Fruit fly (Drosophila melanogaster) whole organism, embryonic: Measurements from ENCODE around the gene CG17145.
A peak's percentile ranks its signal among the peaks of the same experiment; 100 is the strongest.

Experiments
- ATbp ChIP-seq: fragments of 200-800 bp; sonication (Bioruptor generic); optimal IDR thresholded peaks from 2 replicates; lab custom pipeline; 2017; ENCODE audit warnings: missing biosample characterization, mild to moderate bottlenecking, missing genetic modification characterization, missing genetic modification reagents
- Adf1 ChIP-seq: fragments of 200-800 bp; sonication (Bioruptor generic); IDR thresholded peaks from 2 replicates; pipeline ENCODE4 v1.3.6; 2022; ENCODE audit warnings: missing biosample characterization, missing genetic modification characterization
- Aef1 ChIP-seq: fragments of 200-800 bp; sonication (Bioruptor generic); IDR thresholded peaks from 3 replicates; pipeline ENCODE4 v1.3.6; 2022; ENCODE audit warnings: missing biosample characterization, missing genetic modification characterization
- Bdp1 ChIP-seq: fragments of 200-800 bp; sonication (Bioruptor generic); optimal IDR thresholded peaks from 3 replicates; lab custom pipeline; 2016; ENCODE audit warnings: missing biosample characterization, missing genetic modification characterization
- Blimp-1 ChIP-seq: fragments of 200-800 bp; sonication (Bioruptor generic); optimal IDR thresholded peaks from 3 replicates; lab custom pipeline; 2018; ENCODE audit warnings: missing biosample characterization, missing genetic modification characterization, mild to moderate bottlenecking, moderate library complexity, missing genetic modification reagents
- CG10147 ChIP-seq: fragments of 200-800 bp; sonication (Bioruptor generic); optimal IDR thresholded peaks from 2 replicates; lab custom pipeline; 2019; ENCODE audit warnings: missing biosample characterization, mild to moderate bottlenecking, missing genetic modification characterization, moderate library complexity
- CG10979 ChIP-seq: fragments of 200-800 bp; sonication (Bioruptor generic); optimal IDR thresholded peaks from 2 replicates; lab custom pipeline; 2018; ENCODE audit warnings: missing biosample characterization, mild to moderate bottlenecking, missing genetic modification characterization, moderate library complexity
- CG11723 ChIP-seq: fragments of 200-800 bp; sonication (Bioruptor generic); optimal IDR thresholded peaks from 2 replicates; lab custom pipeline; 2017; ENCODE audit warnings: missing biosample characterization, mild to moderate bottlenecking, missing genetic modification characterization
- CG12769 ChIP-seq: fragments of 200-800 bp; sonication (Bioruptor generic); optimal IDR thresholded peaks from 2 replicates; lab custom pipeline; 2019; ENCODE audit warnings: missing biosample characterization, mild to moderate bottlenecking, missing genetic modification characterization, moderate library complexity
- CG13775 ChIP-seq: fragments of 200-800 bp; sonication (Bioruptor generic); optimal IDR thresholded peaks from 3 replicates; lab custom pipeline; 2017; ENCODE audit warnings: missing biosample characterization, mild to moderate bottlenecking, missing genetic modification characterization
- CG15601 ChIP-seq: fragments of 200-800 bp; sonication (Bioruptor generic); optimal IDR thresholded peaks from 3 replicates; lab custom pipeline; 2019; ENCODE audit warnings: missing biosample characterization, mild to moderate bottlenecking, missing genetic modification characterization, moderate library complexity
- CG33213 ChIP-seq: fragments of 200-800 bp; sonication (Bioruptor generic); optimal IDR thresholded peaks from 3 replicates; lab custom pipeline; 2016; ENCODE audit warnings: missing biosample characterization, missing genetic modification characterization
- CG33557 ChIP-seq: fragments of 200-800 bp; sonication (Bioruptor generic); optimal IDR thresholded peaks from 2 replicates; lab custom pipeline; 2019; ENCODE audit warnings: missing biosample characterization, mild to moderate bottlenecking, missing genetic modification characterization, moderate library complexity
- CG3407 ChIP-seq: fragments of 200-800 bp; sonication (Bioruptor generic); optimal IDR thresholded peaks from 2 replicates; lab custom pipeline; 2018; ENCODE audit warnings: missing biosample characterization, mild to moderate bottlenecking, missing genetic modification characterization
- CG4820 ChIP-seq: fragments of 200-800 bp; sonication (Bioruptor generic); optimal IDR thresholded peaks from 3 replicates; lab custom pipeline; 2016; ENCODE audit warnings: missing biosample characterization, missing genetic modification characterization
- CG4854 ChIP-seq: fragments of 200-800 bp; sonication (Bioruptor generic); optimal IDR thresholded peaks from 2 replicates; lab custom pipeline; 2016; ENCODE audit warnings: missing biosample characterization, missing genetic modification characterization, inconsistent platforms
- CG5245 ChIP-seq: fragments of 200-800 bp; sonication (Bioruptor generic); optimal IDR thresholded peaks from 3 replicates; lab custom pipeline; 2016; ENCODE audit warnings: missing biosample characterization, missing genetic modification characterization
- CG6689 ChIP-seq: fragments of 200-800 bp; sonication (Bioruptor generic); IDR thresholded peaks from 2 replicates; pipeline ENCODE4 v1.3.6; 2022; ENCODE audit warnings: missing biosample characterization, missing genetic modification characterization
- CG9817 ChIP-seq: fragments of 200-800 bp; sonication (Bioruptor generic); optimal IDR thresholded peaks from 2 replicates; lab custom pipeline; 2018; ENCODE audit warnings: missing biosample characterization, mild to moderate bottlenecking, missing genetic modification characterization, moderate library complexity
- CG9876 ChIP-seq: fragments of 200-800 bp; sonication (Bioruptor generic); optimal IDR thresholded peaks from 2 replicates; lab custom pipeline; 2016; ENCODE audit warnings: missing biosample characterization, missing genetic modification characterization
- CkIIα-i1 ChIP-seq: fragments of 200-800 bp; sonication (Bioruptor generic); IDR thresholded peaks from 2 replicates; pipeline ENCODE4 v1.3.6; 2022; ENCODE audit warnings: missing biosample characterization, missing genetic modification characterization
- H2.0 ChIP-seq: fragments of 200-800 bp; sonication (Bioruptor generic); IDR thresholded peaks from 2 replicates; pipeline ENCODE4 v1.3.6; 2022; ENCODE audit warnings: missing biosample characterization, missing genetic modification characterization
- HLH3B ChIP-seq: fragments of 200-800 bp; sonication (Bioruptor generic); IDR thresholded peaks from 2 replicates; pipeline ENCODE4 v1.3.6; 2022; ENCODE audit warnings: missing biosample characterization, missing genetic modification characterization
- Hmx ChIP-seq: fragments of 200-800 bp; sonication (Bioruptor generic); optimal IDR thresholded peaks from 2 replicates; lab custom pipeline; 2016; ENCODE audit warnings: missing biosample characterization, missing genetic modification characterization
- Kr ChIP-seq: fragments of 200-800 bp; sonication (Bioruptor generic); optimal IDR thresholded peaks from 2 replicates; lab custom pipeline; 2017; ENCODE audit warnings: missing biosample characterization, mild to moderate bottlenecking, missing genetic modification characterization
- Mrtf ChIP-seq: fragments of 200-800 bp; sonication (Bioruptor generic); IDR thresholded peaks from 3 replicates; pipeline ENCODE4 v1.3.6; 2022; ENCODE audit warnings: missing biosample characterization, missing genetic modification characterization
- Pdp1 ChIP-seq, 2 experiments: fragments of 200-800 bp; sonication (Bioruptor generic); optimal IDR thresholded peaks; 3 replicates each; lab custom pipeline; 2016; ENCODE audit warnings: missing biosample characterization in 2 of 2, missing genetic modification characterization in 2 of 2, mild to moderate bottlenecking in 1 of 2, moderate library complexity in 1 of 2
- Ravus ChIP-seq: fragments of 200-800 bp; sonication (Bioruptor generic); IDR thresholded peaks from 2 replicates; pipeline ENCODE4 v1.3.6; 2022; ENCODE audit warnings: missing biosample characterization, missing genetic modification characterization
- Sry-δ ChIP-seq: fragments of 200-800 bp; sonication (Bioruptor generic); optimal IDR thresholded peaks from 2 replicates; lab custom pipeline; 2016; ENCODE audit warnings: missing biosample characterization, missing genetic modification characterization
- bcd ChIP-seq: fragments of 200-800 bp; sonication (Bioruptor generic); optimal IDR thresholded peaks from 2 replicates; lab custom pipeline; 2017; ENCODE audit warnings: missing biosample characterization, mild to moderate bottlenecking, missing genetic modification characterization
- btn ChIP-seq: fragments of 200-800 bp; sonication (Bioruptor generic); optimal IDR thresholded peaks from 2 replicates; lab custom pipeline; 2016; ENCODE audit warnings: missing biosample characterization, missing genetic modification characterization
- ems ChIP-seq: fragments of 200-800 bp; sonication (Bioruptor generic); optimal IDR thresholded peaks from 3 replicates; lab custom pipeline; 2016; ENCODE audit warnings: missing biosample characterization, missing genetic modification characterization
- gcm ChIP-seq: fragments of 200-800 bp; sonication (Bioruptor generic); optimal IDR thresholded peaks from 2 replicates; lab custom pipeline; 2019; ENCODE audit warnings: missing biosample characterization, mild to moderate bottlenecking, missing genetic modification characterization, moderate library complexity
- h ChIP-seq: fragments of >200 bp; optimal IDR thresholded peaks from 2 replicates; lab custom pipeline; 2017
- hkb ChIP-seq, 2 experiments: fragments of 200-800 bp in 1 of 2; fragments of >200 bp in 1 of 2; sonication (Bioruptor generic) in 1 of 2; IDR thresholded peaks in 1 of 2; optimal IDR thresholded peaks in 1 of 2; 2 replicates each; pipeline versions ENCODE4 v1.3.6 to Lab custom; 2017 to 2022; ENCODE audit warnings: missing biosample characterization in 1 of 2, missing genetic modification characterization in 1 of 2
- inv ChIP-seq: fragments of 200-800 bp; sonication (Bioruptor generic); IDR thresholded peaks from 2 replicates; pipeline ENCODE4 v1.3.6; 2022; ENCODE audit warnings: missing biosample characterization, missing genetic modification characterization; ENCODE audit not compliant: partially characterized antibody
- jing ChIP-seq: fragments of 200-800 bp; sonication (Bioruptor generic); optimal IDR thresholded peaks from 2 replicates; lab custom pipeline; 2018; ENCODE audit warnings: missing biosample characterization, mild to moderate bottlenecking, missing genetic modification characterization
- ken ChIP-seq: fragments of 200-800 bp; sonication (Bioruptor generic); IDR thresholded peaks from 3 replicates; pipeline ENCODE4 v1.3.6; 2022; ENCODE audit warnings: missing biosample characterization, missing genetic modification characterization
- org-1 ChIP-seq: fragments of 200-800 bp; sonication (Bioruptor generic); optimal IDR thresholded peaks from 2 replicates; lab custom pipeline; 2017; ENCODE audit warnings: missing biosample characterization, missing genetic modification characterization
- peb ChIP-seq: fragments of 200-800 bp; sonication (Bioruptor generic); IDR thresholded peaks from 2 replicates; pipeline ENCODE4 v1.3.6; 2022; ENCODE audit warnings: missing biosample characterization, missing genetic modification characterization
- pfk ChIP-seq: fragments of 200-800 bp; sonication (Bioruptor generic); optimal IDR thresholded peaks from 2 replicates; lab custom pipeline; 2018; ENCODE audit warnings: missing biosample characterization, mild to moderate bottlenecking, missing genetic modification characterization, moderate library complexity
- pum ChIP-seq: fragments of 200-800 bp; sonication (Bioruptor generic); optimal IDR thresholded peaks from 2 replicates; lab custom pipeline; 2016; ENCODE audit warnings: missing biosample characterization, missing genetic modification characterization
- sc ChIP-seq, 3 experiments: fragments of >200 bp in 2 of 3; fragments of 200-800 bp in 1 of 3; sonication (Bioruptor generic) in 1 of 3; optimal IDR thresholded peaks; 2 replicates in 2 of 3; 3 replicates in 1 of 3; lab custom pipeline; 2017; ENCODE audit warnings: mild to moderate bottlenecking in 1 of 3, missing biosample characterization in 1 of 3, missing genetic modification characterization in 1 of 3, missing genetic modification reagents in 1 of 3
- sd ChIP-seq: fragments of 200-800 bp; sonication (Bioruptor generic); optimal IDR thresholded peaks from 3 replicates; lab custom pipeline; 2018; ENCODE audit warnings: missing biosample characterization, mild to moderate bottlenecking, missing genetic modification characterization, moderate library complexity
- slbo ChIP-seq: fragments of 200-800 bp; sonication (Bioruptor generic); IDR thresholded peaks from 2 replicates; pipeline ENCODE4 v1.3.6; 2022; ENCODE audit warnings: missing biosample characterization, missing genetic modification characterization
- sug ChIP-seq: fragments of 200-800 bp; optimal IDR thresholded peaks from 2 replicates; lab custom pipeline; 2019; ENCODE audit warnings: missing biosample characterization, mild to moderate bottlenecking, missing genetic modification characterization, moderate library complexity
- tap ChIP-seq: fragments of 200-800 bp; optimal IDR thresholded peaks from 3 replicates; lab custom pipeline; 2019; ENCODE audit warnings: missing biosample characterization, mild to moderate bottlenecking, missing genetic modification characterization, moderate library complexity
- unpg ChIP-seq: fragments of 200-800 bp; sonication (Bioruptor generic); optimal IDR thresholded peaks from 3 replicates; lab custom pipeline; 2018; ENCODE audit warnings: missing biosample characterization, mild to moderate bottlenecking, missing genetic modification characterization, moderate library complexity
- vvl ChIP-seq: fragments of 200-800 bp; sonication (Bioruptor generic); IDR thresholded peaks from 2 replicates; pipeline ENCODE4 v1.3.6; 2022; ENCODE audit warnings: missing biosample characterization, missing genetic modification characterization
- zen ChIP-seq: fragments of 200-800 bp; sonication (Bioruptor generic); optimal IDR thresholded peaks from 3 replicates; lab custom pipeline; 2018; ENCODE audit warnings: missing biosample characterization, mild to moderate bottlenecking, missing genetic modification characterization, moderate library complexity

Gene CG17145

dm6 chr3L:20195875-20196274, 25.7 kb upstream of the CG17145 start (continued):
- TF ChIP-seq hkb (optimal IDR thresholded peaks at IDR 0.05; lab: Kevin White, UChicago) (no peak), hkb (GFP tag; IDR thresholded peaks at IDR 0.05; lab: Robert Waterston, UW) (peak; percentile 72; the same call in 1 of the 2 replicates), Pdp1 (GFP tag; optimal IDR thresholded peaks at IDR 0.05; lab: Kevin White, UChicago) (peak; percentile 52), btn (GFP tag; lab: Kevin White, UChicago) (peak; percentile 43), ken (GFP tag; lab: Robert Waterston, UW) (peak; percentile 74), CG33213 (GFP tag; lab: Kevin White, UChicago) (peak; percentile 39), Ravus (peak; percentile 38), CG5245 (peak; percentile 51), sc (optimal IDR thresholded peaks at IDR 0.05; lab: Kevin White, UChicago) (no peak), sc (GFP tag; optimal IDR thresholded peaks at IDR 0.05; lab: Kevin White, UChicago) (peak; percentile 4), Sry-δ (GFP tag; lab: Kevin White, UChicago) (peak; percentile 17), CG10147 (GFP tag; lab: Kevin White, UChicago) (peak; percentile 12), CG13775 (GFP tag; lab: Kevin White, UChicago) (peak; percentile 16), CG9876 (no peak), sd (tag; lab: Kevin White, UChicago) (peak; percentile 11), CG4854 (GFP tag; lab: Kevin White, UChicago) (peak; percentile 1), bcd (GFP tag; lab: Kevin White, UChicago) (peak; percentile 38), CG11723 (GFP tag; lab: Kevin White, UChicago) (no peak), jing (GFP tag; lab: Kevin White, UChicago) (peak; percentile 46), CG3407 (GFP tag; lab: Kevin White, UChicago) (peak; percentile 37), CG10979 (tag; lab: Kevin White, UChicago) (peak; percentile 66), H2.0 (GFP tag; lab: Robert Waterston, UW) (peak; percentile 70), unpg (peak; percentile 66), inv (GFP tag; lab: Robert Waterston, UW) (no peak), Aef1 (peak; percentile 39; the same call in 2 of the 3 replicates), peb (GFP tag; lab: Robert Waterston, UW) (peak; percentile 49; the same call in 1 of the 2 replicates), pum (peak; percentile 61), gcm (GFP tag; lab: Kevin White, UChicago) (peak; percentile 30), Adf1 (GFP tag; lab: Robert Waterston, UW) (no peak), CkIIα-i1 (GFP tag; lab: Robert Waterston, UW) (no peak), ems (GFP tag; lab: Kevin White, UChicago) (peak; percentile 54), pfk (GFP tag; lab: Kevin White, UChicago) (no peak), CG6689 (GFP tag; lab: Robert Waterston, UW) (peak; percentile 69), Mrtf (GFP tag; lab: Robert Waterston, UW) (peak; percentile 49; the same call in 2 of the 3 replicates), org-1 (GFP tag; lab: Kevin White, UChicago) (peak; percentile 31), sug (tag; lab: Kevin White, UChicago) (no peak), CG15601 (tag; lab: Kevin White, UChicago) (peak; percentile 50), tap (tag; lab: Kevin White, UChicago) (peak; percentile 62), zen (no peak), ATbp (GFP tag; lab: Kevin White, UChicago) (peak; percentile 66), HLH3B (GFP tag; lab: Robert Waterston, UW) (peak; percentile 69; the same call in 1 of the 2 replicates), Blimp-1 (GFP tag; lab: Kevin White, UChicago) (peak; percentile 71), CG12769 (tag; lab: Kevin White, UChicago) (peak; percentile 55), CG4820 (GFP tag; lab: Kevin White, UChicago) (peak; percentile 43), vvl (GFP tag; lab: Robert Waterston, UW) (peak; percentile 80), Bdp1 (GFP tag; lab: Kevin White, UChicago) (peak; percentile 12), slbo (GFP tag; lab: Robert Waterston, UW) (peak; percentile 36; the same call in 1 of the 2 replicates), Kr (GFP tag; lab: Kevin White, UChicago) (no peak), h (lab: Kevin White, UChicago) (no peak), CG33557 (GFP tag; lab: Kevin White, UChicago) (peak; percentile 27), CG9817 (tag; lab: Kevin White, UChicago) (peak; percentile 23), Hmx (GFP tag; lab: Kevin White, UChicago) (no peak)
